Worm (Caenorhabditis elegans) whole organism, early embryonic: Measurements from ENCODE around the gene irld-28.
"Not testable (repeated sequence)": the region's sequence is repeated elsewhere in the genome, so short reads cannot be mapped to it uniquely, and the experiment has no call there.

Experiments
- B0310.2 ChIP-seq: sonication (generic microtip); optimal IDR thresholded peaks from 2 replicates; lab custom pipeline; 2016; ENCODE audit warnings: mild to moderate bottlenecking, missing genetic modification characterization, missing compliant biosample characterization
- F13C5.2 ChIP-seq: sonication (generic microtip); optimal IDR thresholded peaks from 2 replicates; lab custom pipeline; 2017; ENCODE audit warnings: mild to moderate bottlenecking, missing genetic modification characterization, inconsistent platforms, missing compliant biosample characterization
- aly-1 ChIP-seq: sonication (generic microtip); optimal IDR thresholded peaks from 2 replicates; lab custom pipeline; 2016; ENCODE audit warnings: missing genetic modification characterization, missing compliant biosample characterization
- ama-1 ChIP-seq: fragments of 150-350 bp; optimal IDR thresholded peaks from 2 replicates; lab custom pipeline; 2014
- ceh-13 ChIP-seq: fragments of 200-800 bp; sonication (Bioruptor generic); optimal IDR thresholded peaks from 2 replicates; lab custom pipeline; 2018; ENCODE audit warnings: mild to moderate bottlenecking, missing genetic modification characterization, missing compliant biosample characterization
- ceh-36 ChIP-seq: sonication (generic microtip); optimal IDR thresholded peaks from 2 replicates; lab custom pipeline; 2016; ENCODE audit warnings: missing genetic modification characterization, inconsistent platforms, missing compliant biosample characterization
- ets-7 ChIP-seq: sonication (generic microtip); optimal IDR thresholded peaks from 2 replicates; lab custom pipeline; 2016; ENCODE audit warnings: missing genotype, missing genetic modification characterization, missing compliant biosample characterization
- flt-1 ChIP-seq: fragments of 200-800 bp; sonication (Bioruptor generic); IDR thresholded peaks from 2 replicates; pipeline ENCODE4 v1.3.6; 2022; ENCODE audit warnings: missing genetic modification characterization, missing compliant biosample characterization
- hmbx-1 ChIP-seq: sonication (generic microtip); optimal IDR thresholded peaks from 2 replicates; lab custom pipeline; 2016; ENCODE audit warnings: mild to moderate bottlenecking, missing genetic modification characterization, missing compliant biosample characterization
- hmg-4 ChIP-seq: fragments of 200-800 bp; sonication (Bioruptor generic); optimal IDR thresholded peaks from 2 replicates; lab custom pipeline; 2018; ENCODE audit warnings: mild to moderate bottlenecking, missing genetic modification characterization, missing compliant biosample characterization
- hnd-1 ChIP-seq: sonication (generic microtip); optimal IDR thresholded peaks from 2 replicates; lab custom pipeline; 2016; ENCODE audit warnings: missing genetic modification characterization, missing compliant biosample characterization
- pes-1 ChIP-seq: fragments of 200-800 bp; sonication (Bioruptor generic); IDR thresholded peaks from 2 replicates; pipeline ENCODE4 v1.3.6; 2022; ENCODE audit warnings: missing genetic modification reagents, missing genetic modification characterization, missing compliant biosample characterization
- scrt-1 ChIP-seq: fragments of 200-800 bp; sonication (Bioruptor generic); IDR thresholded peaks from 2 replicates; pipeline ENCODE4 v1.3.6; 2022; ENCODE audit warnings: missing genetic modification characterization, missing compliant biosample characterization
- sea-1 ChIP-seq: fragments of 200-800 bp; sonication (Bioruptor generic); conservative IDR thresholded peaks from 2 replicates; pipeline ENCODE4 v1.3.6; 2022; ENCODE audit warnings: missing genetic modification characterization, missing compliant biosample characterization
- tbx-11 ChIP-seq: fragments of 200-800 bp; sonication (Bioruptor generic); IDR thresholded peaks from 2 replicates; pipeline ENCODE4 v1.3.6; 2022; ENCODE audit warnings: missing genetic modification characterization, missing compliant biosample characterization
- tbx-37 ChIP-seq: fragments of 200-800 bp; sonication (Bioruptor generic); conservative IDR thresholded peaks from 2 replicates; pipeline ENCODE4 v1.3.6; 2022; ENCODE audit warnings: missing genetic modification reagents, missing genetic modification characterization, missing compliant biosample characterization
- tra-4 ChIP-seq: sonication (generic microtip); optimal IDR thresholded peaks from 2 replicates; lab custom pipeline; 2017; ENCODE audit warnings: missing genetic modification characterization, missing compliant biosample characterization

The irld-28 gene

ce11 chrV:2336151-2336550 lies at the start of gene irld-28:
Gene irld-28, minus strand, starts transcription at chrV:2336251.
- TF ChIP-seq aly-1 (no peak), ama-1 (lab: Kevin White, UChicago) (no peak), sea-1 (GFP tag; lab: Robert Waterston, UW) (no peak), hnd-1 (tag; lab: Kevin White, UChicago) (no peak), tbx-11 (GFP tag; lab: Robert Waterston, UW) (no peak), F13C5.2 (no peak), ceh-13 (no peak), tra-4 (tag; lab: Kevin White, UChicago) (no peak), ceh-36 (no peak), flt-1 (no peak), B0310.2 (tag; lab: Kevin White, UChicago) (no peak), pes-1 (GFP tag; lab: Robert Waterston, UW) (no peak), hmbx-1 (tag; lab: Kevin White, UChicago) (no peak), scrt-1 (GFP tag; lab: Robert Waterston, UW) (no peak), tbx-37 (GFP tag; lab: Robert Waterston, UW) (no peak), hmg-4 (no peak), ets-7 (no peak)

- TF ChIP-seq scrt-1 (GFP tag; lab: Robert Waterston, UW) = no peak
- no peak for TF ChIP-seq ceh-36
- no peak for TF ChIP-seq F13C5.2
- TF ChIP-seq ets-7 = no peak
- no peak for TF ChIP-seq flt-1
- TF ChIP-seq sea-1 (GFP tag; lab: Robert Waterston, UW) = no peak
These were observed 7.5 kb upstream of the irld-28 start for ce11 chrV:2343572-2343971.

- TF ChIP-seq flt-1 (no peak), ama-1 (lab: Kevin White, UChicago) (no peak), F13C5.2 (no peak), hmbx-1 (tag; lab: Kevin White, UChicago) (no peak), tra-4 (tag; lab: Kevin White, UChicago) (no peak), hmg-4 (no peak), scrt-1 (GFP tag; lab: Robert Waterston, UW) (no peak)
These were observed 6.0 kb upstream of the irld-28 start for ce11 chrV:2342083-2342482.

- TF ChIP-seq tbx-37 (GFP tag; lab: Robert Waterston, UW) = no peak
- no peak for TF ChIP-seq pes-1 (GFP tag; lab: Robert Waterston, UW)
- no peak for TF ChIP-seq ama-1 (lab: Kevin White, UChicago)
- no peak for TF ChIP-seq tra-4 (tag; lab: Kevin White, UChicago)
- no peak for TF ChIP-seq hmg-4
- TF ChIP-seq scrt-1 (GFP tag; lab: Robert Waterston, UW) = no peak
- no peak for TF ChIP-seq B0310.2 (tag; lab: Kevin White, UChicago)
- TF ChIP-seq aly-1 = no peak
- TF ChIP-seq hnd-1 (tag; lab: Kevin White, UChicago) = no peak
- no peak for TF ChIP-seq sea-1 (GFP tag; lab: Robert Waterston, UW)
These were observed 5.2 kb upstream of the irld-28 start, which contains the start of gene irld-30 for ce11 chrV:2341285-2341684. Gene irld-30, minus strand, starts transcription at chrV:2341385.

- TF ChIP-seq aly-1 = no peak
- no peak for TF ChIP-seq flt-1
- no peak for TF ChIP-seq ceh-36
- TF ChIP-seq tbx-11 (GFP tag; lab: Robert Waterston, UW) = no peak
- no peak for TF ChIP-seq ets-7
- no peak for TF ChIP-seq F13C5.2
- TF ChIP-seq sea-1 (GFP tag; lab: Robert Waterston, UW) = no peak
- TF ChIP-seq scrt-1 (GFP tag; lab: Robert Waterston, UW) = no peak
- TF ChIP-seq ama-1 (lab: Kevin White, UChicago) = no peak
These were observed 2.5 kb upstream of the irld-28 start, which contains the start of gene irld-29 for ce11 chrV:2338538-2338937. Gene irld-29, minus strand, starts transcription at chrV:2338638.

- TF ChIP-seq hmg-4, ceh-13, aly-1: not testable (repeated sequence)
These were observed 4.4 kb downstream of the irld-28 start, which contains the start of gene irld-32 for ce11 chrV:2331616-2332015. Gene irld-32, plus strand, starts transcription at chrV:2331916.

- TF ChIP-seq ceh-36; aly-1; sea-1 (GFP tag; lab: Robert Waterston, UW): not testable (repeated sequence)
These were observed 5.9 kb downstream of the irld-28 start, which contains the start of gene pud-1.1 for ce11 chrV:2330129-2330528. Gene pud-1.1, plus strand, starts transcription at chrV:2330429.

ce11 chrV:2327124-2327523 lies 8.9 kb downstream of the irld-28 start:
- no peak for TF ChIP-seq ceh-13
- TF ChIP-seq hmbx-1 (tag; lab: Kevin White, UChicago) = no peak
- no peak for TF ChIP-seq ceh-36
- no peak for TF ChIP-seq scrt-1 (GFP tag; lab: Robert Waterston, UW)
- no peak for TF ChIP-seq B0310.2 (tag; lab: Kevin White, UChicago)
- TF ChIP-seq F13C5.2 = no peak
- TF ChIP-seq hnd-1 (tag; lab: Kevin White, UChicago) = no peak
- TF ChIP-seq tbx-37 (GFP tag; lab: Robert Waterston, UW) = no peak
- no peak for TF ChIP-seq hmg-4
- no peak for TF ChIP-seq ets-7
- TF ChIP-seq tra-4 (tag; lab: Kevin White, UChicago) = no peak
- TF ChIP-seq aly-1 = no peak
- no peak for TF ChIP-seq pes-1 (GFP tag; lab: Robert Waterston, UW)
- no peak for TF ChIP-seq tbx-11 (GFP tag; lab: Robert Waterston, UW)

ce11 chrV:2326378-2326777 lies 9.7 kb downstream of the irld-28 start, which contains the start of gene pud-4:
Gene pud-4, plus strand, starts transcription at chrV:2326678.
- TF ChIP-seq pes-1 (GFP tag; lab: Robert Waterston, UW) = no peak
- no peak for TF ChIP-seq flt-1
- TF ChIP-seq F13C5.2 = no peak
- no peak for TF ChIP-seq ceh-13
- no peak for TF ChIP-seq B0310.2 (tag; lab: Kevin White, UChicago)
- no peak for TF ChIP-seq sea-1 (GFP tag; lab: Robert Waterston, UW)
- no peak for TF ChIP-seq aly-1
- no peak for TF ChIP-seq ama-1 (lab: Kevin White, UChicago)
- no peak for TF ChIP-seq hmbx-1 (tag; lab: Kevin White, UChicago)
- TF ChIP-seq ceh-36 = no peak
- TF ChIP-seq tbx-11 (GFP tag; lab: Robert Waterston, UW) = no peak
- TF ChIP-seq tbx-37 (GFP tag; lab: Robert Waterston, UW) = no peak
- TF ChIP-seq hmg-4 = no peak
- no peak for TF ChIP-seq ets-7
- no peak for TF ChIP-seq hnd-1 (tag; lab: Kevin White, UChicago)
